Fruit fly (Drosophila melanogaster) whole organism, adult: Measurements from ENCODE around the gene x16.

ENCODE experiments used
- CG12768 ChIP-seq: fragments of 200-800 bp; sonication (Bioruptor generic); optimal IDR thresholded peaks from 2 replicates; lab custom pipeline; 2017; ENCODE audit warnings: missing biosample characterization, missing genetic modification characterization, mild to moderate bottlenecking, moderate library complexity, missing genetic modification reagents
- CG1620 ChIP-seq: fragments of 200-800 bp; sonication (Bioruptor generic); optimal IDR thresholded peaks from 2 replicates; lab custom pipeline; 2016; ENCODE audit warnings: missing biosample characterization, missing genetic modification characterization
- CG5204 ChIP-seq: fragments of 200-800 bp; sonication (Bioruptor generic); optimal IDR thresholded peaks from 2 replicates; lab custom pipeline; 2016; ENCODE audit warnings: missing biosample characterization, missing genetic modification characterization
- CG7045 ChIP-seq: fragments of 200-800 bp; sonication (Bioruptor generic); optimal IDR thresholded peaks from 2 replicates; lab custom pipeline; 2017; ENCODE audit warnings: missing biosample characterization, mild to moderate bottlenecking, missing genetic modification characterization
- Crg-1 ChIP-seq: fragments of 200-800 bp; sonication (Bioruptor generic); optimal IDR thresholded peaks from 2 replicates; lab custom pipeline; 2016; ENCODE audit warnings: missing biosample characterization, missing genetic modification characterization
- bab1 ChIP-seq: fragments of 200-800 bp; sonication (Bioruptor generic); optimal IDR thresholded peaks from 3 replicates; lab custom pipeline; 2019; ENCODE audit warnings: missing biosample characterization, mild to moderate bottlenecking, missing genetic modification characterization, moderate library complexity
- cic ChIP-seq: fragments of 200-800 bp; sonication (Bioruptor generic); optimal IDR thresholded peaks from 2 replicates; lab custom pipeline; 2017; ENCODE audit warnings: missing biosample characterization, mild to moderate bottlenecking, missing genetic modification characterization, moderate library complexity
- kay ChIP-seq: fragments of 200-800 bp; sonication (Bioruptor generic); peaks from one replicate; lab custom pipeline; 2016; ENCODE audit warnings: missing biosample characterization, missing genetic modification characterization, borderline replicate concordance
- ovo ChIP-seq: fragments of 200-800 bp; sonication (Bioruptor generic); optimal IDR thresholded peaks from 2 replicates; lab custom pipeline; 2016; ENCODE audit warnings: missing biosample characterization, missing genetic modification characterization
- pad ChIP-seq: fragments of 200-800 bp; sonication (Bioruptor generic); optimal IDR thresholded peaks from 3 replicates; lab custom pipeline; 2017; ENCODE audit warnings: missing biosample characterization, missing genetic modification characterization, mild to moderate bottlenecking, moderate library complexity, missing genetic modification reagents
- toe ChIP-seq: fragments of 200-800 bp; sonication (Bioruptor generic); optimal IDR thresholded peaks from 2 replicates; lab custom pipeline; 2016; ENCODE audit warnings: missing biosample characterization, missing genetic modification characterization

DNA sequence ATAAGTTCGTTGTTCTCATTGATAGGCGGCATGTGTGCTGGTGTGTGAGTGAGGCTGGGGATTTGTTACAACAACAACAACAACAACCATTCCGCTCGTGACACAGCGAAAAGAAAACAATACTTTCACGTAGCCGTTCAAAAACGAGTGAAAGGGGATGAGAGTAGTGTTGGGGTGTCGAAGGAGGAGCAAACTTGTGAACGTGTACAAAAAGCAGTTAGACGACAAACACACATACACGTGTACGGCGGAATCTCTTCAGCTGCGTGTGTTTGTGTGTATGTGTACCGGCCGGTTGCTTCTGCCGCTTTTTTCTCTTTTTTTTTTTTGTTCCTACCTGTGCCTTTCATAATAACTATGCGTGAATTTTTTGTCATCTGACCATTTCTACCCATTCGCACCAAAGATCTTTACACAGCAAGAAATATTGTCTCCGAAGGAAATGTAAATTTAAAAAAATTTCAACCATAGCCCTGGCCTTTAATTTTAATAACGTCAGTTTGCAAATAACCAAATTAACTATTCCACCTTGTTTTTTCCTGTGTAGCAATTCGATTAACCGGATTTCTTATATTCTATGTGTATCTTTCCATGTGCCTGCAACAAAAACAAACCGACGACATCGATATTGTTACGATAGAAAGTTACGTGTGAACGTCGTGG lies 2.2 kb upstream of the x16 start:
- TF ChIP-seq ovo (GFP tag; lab: Kevin White, UChicago): no peak
- TF ChIP-seq CG7045 (GFP tag; lab: Kevin White, UChicago): no peak
- TF ChIP-seq Crg-1 (GFP tag; lab: Kevin White, UChicago): no peak
- TF ChIP-seq pad (GFP tag; lab: Kevin White, UChicago): peak; percentile 53
- TF ChIP-seq cic (GFP tag; lab: Kevin White, UChicago): peak; percentile 84
- TF ChIP-seq toe (GFP tag; lab: Kevin White, UChicago): no peak
- no peak for TF ChIP-seq CG12768 (GFP tag; lab: Kevin White, UChicago)
- no peak for TF ChIP-seq bab1 (GFP tag; lab: Kevin White, UChicago)
- TF ChIP-seq CG1620: no peak
- no peak for TF ChIP-seq CG5204 (GFP tag; lab: Kevin White, UChicago)
- no peak for TF ChIP-seq kay (GFP tag; lab: Kevin White, UChicago)
